Fruit fly (Drosophila melanogaster) whole organism, adult: Measurements from ENCODE around the gene Sdr.

ENCODE experiments used
- CG11617 ChIP-seq: fragments of 200-800 bp; sonication (Bioruptor generic); optimal IDR thresholded peaks from 2 replicates; lab custom pipeline; 2017; ENCODE audit warnings: mild to moderate bottlenecking, missing biosample characterization, missing genetic modification reagents, missing genetic modification characterization
- CG1620 ChIP-seq: fragments of 200-800 bp; sonication (Bioruptor generic); optimal IDR thresholded peaks from 2 replicates; lab custom pipeline; 2016; ENCODE audit warnings: missing biosample characterization, missing genetic modification characterization
- CG5204 ChIP-seq: fragments of 200-800 bp; sonication (Bioruptor generic); optimal IDR thresholded peaks from 2 replicates; lab custom pipeline; 2016; ENCODE audit warnings: missing biosample characterization, missing genetic modification characterization
- Clk ChIP-seq: fragments of 200-800 bp; sonication (Bioruptor generic); optimal IDR thresholded peaks from 2 replicates; lab custom pipeline; 2017; ENCODE audit warnings: missing biosample characterization, missing genetic modification characterization
- Crg-1 ChIP-seq: fragments of 200-800 bp; sonication (Bioruptor generic); optimal IDR thresholded peaks from 2 replicates; lab custom pipeline; 2016; ENCODE audit warnings: missing biosample characterization, missing genetic modification characterization
- kay ChIP-seq: fragments of 200-800 bp; sonication (Bioruptor generic); peaks from one replicate; lab custom pipeline; 2016; ENCODE audit warnings: missing biosample characterization, missing genetic modification characterization, borderline replicate concordance
- ovo ChIP-seq: fragments of 200-800 bp; sonication (Bioruptor generic); optimal IDR thresholded peaks from 2 replicates; lab custom pipeline; 2016; ENCODE audit warnings: missing biosample characterization, missing genetic modification characterization
- toe ChIP-seq: fragments of 200-800 bp; sonication (Bioruptor generic); optimal IDR thresholded peaks from 2 replicates; lab custom pipeline; 2016; ENCODE audit warnings: missing biosample characterization, missing genetic modification characterization

dm6 chr3R:14873345-14873744, 45.1 kb upstream of the Sdr start:
- no peak for TF ChIP-seq Clk (GFP tag; lab: Kevin White, UChicago)
- no peak for TF ChIP-seq CG11617 (GFP tag; lab: Kevin White, UChicago)
- TF ChIP-seq CG5204: no peak
- TF ChIP-seq toe: no peak
- no peak for TF ChIP-seq CG1620 (GFP tag; lab: Kevin White, UChicago)
- no peak for TF ChIP-seq kay (GFP tag; lab: Kevin White, UChicago)
- no peak for TF ChIP-seq Crg-1 (GFP tag; lab: Kevin White, UChicago)
- no peak for TF ChIP-seq ovo (GFP tag; lab: Kevin White, UChicago)
